Worm (Caenorhabditis elegans) whole organism, L4 larva: Measurements from ENCODE around the gene pmt-1.
A peak's percentile ranks its signal among the peaks of the same experiment; 100 is the strongest.

Experiments used
- D1046.2 ChIP-seq: fragments of 200-800 bp; sonication (Bioruptor generic); IDR thresholded peaks from 2 replicates; pipeline ENCODE4 v1.3.6; 2022; ENCODE audit warnings: missing genetic modification characterization, missing compliant biosample characterization
- F10B5.3 ChIP-seq: sonication (generic microtip); optimal IDR thresholded peaks from 2 replicates; lab custom pipeline; 2016; ENCODE audit warnings: mild to moderate bottlenecking, missing genetic modification characterization, missing compliant biosample characterization
- F26F4.8 ChIP-seq: fragments of 200-800 bp; sonication (Bioruptor generic); conservative IDR thresholded peaks from 2 replicates; pipeline ENCODE4 v1.3.6; 2022; ENCODE audit warnings: missing genetic modification characterization, missing compliant biosample characterization
- Y5F2A.4 ChIP-seq: fragments of 200-800 bp; sonication (Bioruptor generic); optimal IDR thresholded peaks from 2 replicates; lab custom pipeline; 2018; ENCODE audit warnings: mild to moderate bottlenecking, missing genetic modification characterization, missing compliant biosample characterization
- Y75B8A.6 ChIP-seq: fragments of 200-800 bp; sonication (Bioruptor generic); IDR thresholded peaks from 2 replicates; pipeline ENCODE4 v1.3.6; 2022; ENCODE audit warnings: missing genetic modification reagents, missing genetic modification characterization, missing compliant biosample characterization
- ZK546.5 ChIP-seq, 2 experiments: sonication (generic microtip); optimal IDR thresholded peaks; 2 replicates each; lab custom pipeline; 2017; ENCODE audit warnings: missing biosample characterization in 2 of 2, missing genetic modification characterization in 2 of 2
- arid-1 ChIP-seq: fragments of 200-800 bp; sonication (Bioruptor generic); conservative IDR thresholded peaks from 2 replicates; pipeline ENCODE4 v1.3.6; 2022; ENCODE audit warnings: missing genetic modification reagents, missing genetic modification characterization, missing compliant biosample characterization
- ceh-44 ChIP-seq: fragments of 200-800 bp; sonication (Bioruptor generic); IDR thresholded peaks from 2 replicates; pipeline ENCODE4 v1.3.6; 2022; ENCODE audit warnings: missing genetic modification reagents, missing genetic modification characterization, missing compliant biosample characterization
- ces-1 ChIP-seq: fragments of 150-350 bp; sonication (generic microtip); optimal IDR thresholded peaks from 4 replicates; lab custom pipeline; 2014; ENCODE audit warnings: missing biosample characterization, missing genetic modification reagents, missing genetic modification characterization
- cey-2 ChIP-seq: sonication (generic microtip); optimal IDR thresholded peaks from 3 replicates; lab custom pipeline; 2017; ENCODE audit warnings: missing genetic modification characterization, mild to moderate bottlenecking, missing compliant biosample characterization, antibody characterized with exemption, borderline replicate concordance; ENCODE audit not compliant: insufficient read depth
- daf-12 ChIP-seq: fragments of 150-350 bp; optimal IDR thresholded peaks from 2 replicates; lab custom pipeline; 2014; ENCODE audit warnings: missing biosample characterization, missing genetic modification reagents, missing genetic modification characterization
- daf-16 ChIP-seq, 3 experiments: sonication (generic microtip); optimal IDR thresholded peaks; 2 replicates each; lab custom pipeline; 2016 to 2017; ENCODE audit warnings: missing genetic modification characterization in 3 of 3, missing genetic modification reagents in 3 of 3, mild to moderate bottlenecking in 2 of 3, missing compliant biosample characterization in 2 of 3, missing biosample characterization in 1 of 3, moderate library complexity in 1 of 3
- dmd-8 ChIP-seq: fragments of 200-800 bp; sonication (Bioruptor generic); IDR thresholded peaks from 2 replicates; pipeline ENCODE4 v1.3.6; 2022; ENCODE audit warnings: missing genetic modification characterization, missing compliant biosample characterization
- dpl-1 ChIP-seq: fragments of 150-350 bp; optimal IDR thresholded peaks from 2 replicates; lab custom pipeline; 2014; ENCODE audit warnings: missing biosample characterization, missing genetic modification reagents, missing genetic modification characterization
- dve-1 ChIP-seq: sonication (generic microtip); optimal IDR thresholded peaks from 2 replicates; lab custom pipeline; 2017; ENCODE audit warnings: antibody characterized with exemption, mild to moderate bottlenecking, missing genetic modification characterization, missing compliant biosample characterization; ENCODE audit not compliant: insufficient read depth
- fkh-10 ChIP-seq: fragments of 150-350 bp; optimal IDR thresholded peaks from 2 replicates; lab custom pipeline; 2014; ENCODE audit warnings: missing biosample characterization, missing genetic modification reagents, missing genetic modification characterization
- hlh-11 ChIP-seq: fragments of 200-800 bp; sonication (Bioruptor generic); optimal IDR thresholded peaks from 2 replicates; lab custom pipeline; 2018; ENCODE audit warnings: mild to moderate bottlenecking, missing genetic modification characterization, missing compliant biosample characterization
- hlh-30 ChIP-seq: sonication (generic microtip); optimal IDR thresholded peaks from 2 replicates; lab custom pipeline; 2017; ENCODE audit warnings: antibody characterized with exemption, mild to moderate bottlenecking, missing genetic modification characterization, missing compliant biosample characterization; ENCODE audit not compliant: insufficient read depth
- jun-1 ChIP-seq: fragments of 150-350 bp; optimal IDR thresholded peaks from 2 replicates; lab custom pipeline; 2014; ENCODE audit warnings: missing biosample characterization, missing genetic modification reagents, missing genetic modification characterization
- lim-7 ChIP-seq: fragments of 200-800 bp; sonication (Bioruptor generic); IDR thresholded peaks from 2 replicates; pipeline ENCODE4 v1.3.6; 2022; ENCODE audit warnings: missing genetic modification characterization, missing compliant biosample characterization
- lin-15B ChIP-seq: fragments of 150-350 bp; sonication (generic microtip); optimal IDR thresholded peaks from 3 replicates; lab custom pipeline; 2014; ENCODE audit warnings: missing biosample characterization, missing genetic modification characterization
- lin-29 ChIP-seq: fragments of 200-800 bp; sonication (Bioruptor generic); IDR thresholded peaks from 2 replicates; pipeline ENCODE4 v1.3.6; 2022; ENCODE audit warnings: missing genetic modification reagents, missing genetic modification characterization, missing compliant biosample characterization
- lir-3 ChIP-seq: sonication (generic microtip); optimal IDR thresholded peaks from 2 replicates; lab custom pipeline; 2016; ENCODE audit warnings: mild to moderate bottlenecking, missing genetic modification characterization, missing compliant biosample characterization
- lsy-2 ChIP-seq, 2 experiments: fragments of 150-350 bp in 1 of 2; sonication (generic microtip) in 1 of 2; optimal IDR thresholded peaks; 2 replicates each; lab custom pipeline; 2014 to 2017; ENCODE audit warnings: missing biosample characterization in 2 of 2, missing genetic modification characterization in 2 of 2
- madf-9 ChIP-seq: fragments of 200-800 bp; sonication (Bioruptor generic); conservative IDR thresholded peaks from 2 replicates; pipeline ENCODE4 v1.3.6; 2022; ENCODE audit warnings: missing genetic modification reagents, missing genetic modification characterization, missing compliant biosample characterization
- mdl-1 ChIP-seq, 2 experiments: fragments of 150-350 bp in 1 of 2; sonication (generic microtip) in 1 of 2; optimal IDR thresholded peaks; 2 replicates each; lab custom pipeline; 2014 to 2017; ENCODE audit warnings: missing biosample characterization in 2 of 2, missing genetic modification characterization in 2 of 2
- mxl-2 ChIP-seq: fragments of 200-800 bp; sonication (Bioruptor generic); conservative IDR thresholded peaks from 2 replicates; pipeline ENCODE4 v1.3.6; 2022; ENCODE audit warnings: missing genetic modification reagents, missing genetic modification characterization, missing compliant biosample characterization
- mxl-3 ChIP-seq: fragments of 200-800 bp; sonication (Bioruptor generic); optimal IDR thresholded peaks from 2 replicates; lab custom pipeline; 2018; ENCODE audit warnings: mild to moderate bottlenecking, missing genetic modification characterization, missing compliant biosample characterization
- nhr-10 ChIP-seq: fragments of 150-350 bp; optimal IDR thresholded peaks from 2 replicates; lab custom pipeline; 2014; ENCODE audit warnings: missing biosample characterization, missing genetic modification characterization
- nhr-102 ChIP-seq: sonication (generic microtip); optimal IDR thresholded peaks from 2 replicates; lab custom pipeline; 2016; ENCODE audit warnings: mild to moderate bottlenecking, missing genetic modification characterization, moderate library complexity, missing compliant biosample characterization
- nhr-11 ChIP-seq: fragments of 150-350 bp; optimal IDR thresholded peaks from 2 replicates; lab custom pipeline; 2014; ENCODE audit warnings: missing biosample characterization, missing genetic modification characterization
- nhr-237 ChIP-seq: sonication (generic microtip); optimal IDR thresholded peaks from 2 replicates; lab custom pipeline; 2017; ENCODE audit warnings: missing biosample characterization, missing genetic modification characterization
- nhr-25 ChIP-seq: sonication (generic microtip); optimal IDR thresholded peaks from 2 replicates; lab custom pipeline; 2017; ENCODE audit warnings: missing genetic modification characterization, mild to moderate bottlenecking, missing compliant biosample characterization, antibody characterized with exemption, moderate library complexity, borderline replicate concordance; ENCODE audit not compliant: insufficient read depth
- nhr-28 ChIP-seq: fragments of 150-350 bp; optimal IDR thresholded peaks from 2 replicates; lab custom pipeline; 2014; ENCODE audit warnings: missing biosample characterization, missing genetic modification characterization
- nhr-42 ChIP-seq: fragments of 200-800 bp; sonication (Bioruptor generic); IDR thresholded peaks from 2 replicates; pipeline ENCODE4 v1.3.6; 2022; ENCODE audit warnings: missing genetic modification characterization, missing compliant biosample characterization
- nhr-76 ChIP-seq: fragments of 150-350 bp; optimal IDR thresholded peaks from 2 replicates; lab custom pipeline; 2014; ENCODE audit warnings: missing biosample characterization, missing genetic modification characterization
- nhr-77 ChIP-seq: fragments of 150-350 bp; optimal IDR thresholded peaks from 2 replicates; lab custom pipeline; 2014; ENCODE audit warnings: missing biosample characterization, missing genetic modification characterization
- php-3 ChIP-seq: fragments of 200-800 bp; sonication (Bioruptor generic); IDR thresholded peaks from 2 replicates; pipeline ENCODE4 v1.3.6; 2022; ENCODE audit warnings: missing genetic modification reagents, missing genetic modification characterization, missing compliant biosample characterization
- pqm-1 ChIP-seq: sonication (generic microtip); optimal IDR thresholded peaks from 2 replicates; lab custom pipeline; 2017; ENCODE audit warnings: missing biosample characterization, missing genetic modification characterization
- saeg-2 ChIP-seq: fragments of 200-800 bp; sonication (Bioruptor generic); IDR thresholded peaks from 2 replicates; pipeline ENCODE4 v1.3.6; 2022; ENCODE audit warnings: missing genetic modification reagents, missing genetic modification characterization, missing compliant biosample characterization
- set-16 ChIP-seq: fragments of 200-800 bp; sonication (Bioruptor generic); IDR thresholded peaks from 2 replicates; pipeline ENCODE4 v1.3.6; 2022; ENCODE audit warnings: missing genetic modification reagents, missing genetic modification characterization, missing compliant biosample characterization
- snpc-1.2 ChIP-seq: fragments of 200-800 bp; sonication (Bioruptor generic); IDR thresholded peaks from 2 replicates; pipeline ENCODE4 v1.3.6; 2022; ENCODE audit warnings: missing genetic modification reagents, missing genetic modification characterization, missing compliant biosample characterization
- tra-1 ChIP-seq: fragments of 200-800 bp; sonication (Bioruptor generic); IDR thresholded peaks from 2 replicates; pipeline ENCODE4 v1.3.6; 2022; ENCODE audit warnings: missing genetic modification reagents, missing genetic modification characterization, missing compliant biosample characterization
- unc-62 ChIP-seq, 3 experiments: fragments of 150-350 bp in 1 of 3; sonication (generic microtip); optimal IDR thresholded peaks in 2 of 3; peaks in 1 of 3; 1 replicate in 1 of 3; 2 replicates in 2 of 3; lab custom pipeline; 2014 to 2017; ENCODE audit warnings: missing biosample characterization in 3 of 3, missing genetic modification characterization in 3 of 3, missing genetic modification reagents in 3 of 3, missing genotype in 1 of 3
- vab-7 ChIP-seq: fragments of 200-800 bp; sonication (Bioruptor generic); IDR thresholded peaks from 2 replicates; pipeline ENCODE4 v1.3.6; 2022; ENCODE audit warnings: missing genetic modification reagents, missing genetic modification characterization, missing compliant biosample characterization
- zfp-2 ChIP-seq: sonication (generic microtip); optimal IDR thresholded peaks from 2 replicates; lab custom pipeline; 2016; ENCODE audit warnings: mild to moderate bottlenecking, missing genetic modification characterization, missing compliant biosample characterization
- zip-11 ChIP-seq: fragments of 200-800 bp; sonication (Bioruptor generic); IDR thresholded peaks from 2 replicates; pipeline ENCODE4 v1.3.6; 2022; ENCODE audit warnings: missing genetic modification characterization, missing compliant biosample characterization
- ztf-11 ChIP-seq: fragments of 150-350 bp; optimal IDR thresholded peaks from 2 replicates; lab custom pipeline; 2014; ENCODE audit warnings: missing biosample characterization, missing genetic modification characterization
- ztf-7 ChIP-seq: fragments of 150-350 bp; optimal IDR thresholded peaks from 2 replicates; lab custom pipeline; 2014; ENCODE audit warnings: missing biosample characterization, missing genetic modification characterization

Gene pmt-1

ce11 chrII:5330206-5330686, 47.9 kb upstream of the pmt-1 start (continued):
- TF ChIP-seq daf-16 (GFP tag; optimal IDR thresholded peaks at IDR 0.05; lab: Kevin White, UChicago) (peak in 1 of 2 experiments; percentile 39), daf-16 (tag; optimal IDR thresholded peaks at IDR 0.05; lab: Kevin White, UChicago) (peak; percentile 23), madf-9 (GFP tag; lab: Robert Waterston, UW) (0 out of 2 replicates have a peak, but pooled peaks have one; percentile 60), vab-7 (no peak), dpl-1 (GFP tag; lab: Kevin White, UChicago) (peak; percentile 26), lin-15B (no peak), ZK546.5 (tag; optimal IDR thresholded peaks at IDR 0.05; lab: Kevin White, UChicago) (no peak), php-3 (GFP tag; lab: Robert Waterston, UW) (peak; percentile 89), nhr-102 (tag; lab: Kevin White, UChicago) (peak; percentile 91), nhr-25 (tag; lab: Kevin White, UChicago) (peak; percentile 95), ceh-44 (GFP tag; lab: Robert Waterston, UW) (no peak), nhr-28 (tag; lab: Kevin White, UChicago) (peak; percentile 88), nhr-77 (tag; lab: Kevin White, UChicago) (peak; percentile 76), ztf-11 (tag; lab: Kevin White, UChicago) (no peak), pqm-1 (tag; lab: Kevin White, UChicago) (peak; percentile 30), arid-1 (0 out of 2 replicates have a peak, but pooled peaks have one; percentile 22), daf-12 (no peak), ces-1 (GFP tag; lab: Kevin White, UChicago) (no peak), ztf-7 (tag; lab: Kevin White, UChicago) (peak; percentile 52), nhr-11 (tag; lab: Kevin White, UChicago) (peak; percentile 63), dve-1 (peak; percentile 90), dmd-8 (GFP tag; lab: Robert Waterston, UW) (no peak), saeg-2 (GFP tag; lab: Robert Waterston, UW) (0 out of 2 replicates have a peak, but pooled peaks have one; percentile 42), Y75B8A.6 (GFP tag; lab: Robert Waterston, UW) (no peak), nhr-237 (tag; lab: Kevin White, UChicago) (no peak), nhr-42 (GFP tag; lab: Robert Waterston, UW) (no peak), mxl-2 (GFP tag; lab: Robert Waterston, UW) (no peak), zip-11 (GFP tag; lab: Robert Waterston, UW) (no peak), hlh-30 (tag; lab: Kevin White, UChicago) (peak; percentile 94), unc-62 (GFP tag; optimal IDR thresholded peaks at IDR 0.05 in 1 of 2; lab: Kevin White, UChicago) (peak; percentile 64 to 100), unc-62 (tag; optimal IDR thresholded peaks at IDR 0.05; lab: Kevin White, UChicago) (no peak), hlh-11 (tag; lab: Kevin White, UChicago) (peak; percentile 97), nhr-10 (tag; lab: Kevin White, UChicago) (peak; percentile 61), jun-1 (tag; lab: Kevin White, UChicago) (peak; percentile 72), zfp-2 (tag; lab: Kevin White, UChicago) (no peak), cey-2 (tag; lab: Kevin White, UChicago) (peak; percentile 61), lsy-2 (tag; optimal IDR thresholded peaks at IDR 0.05; lab: Kevin White, UChicago) (peak; percentile 67 to 86), Y5F2A.4 (GFP tag; lab: Kevin White, UChicago) (no peak), D1046.2 (no peak), mdl-1 (tag; optimal IDR thresholded peaks at IDR 0.05; lab: Kevin White, UChicago) (peak; percentile 74 to 92), tra-1 (peak; percentile 89), lin-29 (GFP tag; lab: Robert Waterston, UW) (no peak), fkh-10 (GFP tag; lab: Kevin White, UChicago) (no peak), F26F4.8 (no peak), F10B5.3 (tag; lab: Kevin White, UChicago) (peak; percentile 28), lir-3 (tag; lab: Kevin White, UChicago) (no peak), nhr-76 (tag; lab: Kevin White, UChicago) (peak; percentile 41), snpc-1.2 (GFP tag; lab: Robert Waterston, UW) (no peak), mxl-3 (GFP tag; lab: Kevin White, UChicago) (peak; percentile 81), set-16 (0 out of 2 replicates have a peak, but pooled peaks have one; percentile 10), lim-7 (no peak)
